Worm (Caenorhabditis elegans): ENCODE results near the gene T19H5.6.
"Not testable (repeated sequence)": the region's sequence is repeated elsewhere in the genome, so short reads cannot be mapped to it uniquely, and the experiment has no call there.

DNA sequence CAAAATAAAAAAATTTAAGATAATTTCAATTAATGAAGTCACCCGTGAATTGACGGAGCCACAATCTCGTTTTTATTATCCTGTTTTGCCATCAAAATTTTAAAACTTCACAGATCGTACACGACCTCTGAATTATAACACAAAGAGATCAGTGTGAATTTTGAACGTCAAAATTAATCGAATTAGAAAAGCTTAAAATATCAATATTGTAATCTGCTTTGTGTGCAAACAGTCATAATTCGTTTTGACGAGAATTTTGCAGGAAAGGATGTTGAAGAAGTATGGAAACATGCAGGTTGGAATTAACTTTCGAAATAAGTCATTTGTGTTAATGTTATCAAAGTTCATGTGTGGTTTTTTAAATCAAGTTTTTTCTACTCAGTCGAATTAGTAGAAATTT, 8.1 kb downstream of the T19H5.6 start, which contains the start of gene chil-21:
- not testable (repeated sequence) for TF ChIP-seq unc-39 (tag; optimal IDR thresholded peaks at IDR 0.05); mab-5 (tag; optimal IDR thresholded peaks at IDR 0.05); lin-13 (GFP tag; optimal IDR thresholded peaks at IDR 0.05); ztf-4 (tag; optimal IDR thresholded peaks at IDR 0.05); sma-3 (GFP tag; optimal IDR thresholded peaks at IDR 0.05); nhr-237 (tag; optimal IDR thresholded peaks at IDR 0.05); nhr-77 (tag; optimal IDR thresholded peaks at IDR 0.05); elt-3 (tag; optimal IDR thresholded peaks at IDR 0.05); skn-1 (tag; optimal IDR thresholded peaks at IDR 0.05); mbf-1 (tag; optimal IDR thresholded peaks at IDR 0.05); ztf-1 (GFP tag; conservative IDR thresholded peaks at IDR 0.05); sem-4 (tag; optimal IDR thresholded peaks at IDR 0.05); alr-1 (tag; optimal IDR thresholded peaks at IDR 0.05)
